Fruit fly (Drosophila melanogaster): ENCODE results near the gene CG13039.

dm6 chr3L:16326657-16327056, at the start of gene CG13039, which contains the start of gene CG13040:
- TF ChIP-seq CG8478 (optimal IDR thresholded peaks at IDR 0.05) = no peak
- no peak for TF ChIP-seq Dll (optimal IDR thresholded peaks at IDR 0.05)
